Worm (Caenorhabditis elegans): Measurements from ENCODE around the gene mre-11.

Gene mre-11

ce11 chrV:10691313-10691712 is 45.4 kb downstream of the mre-11 start:
- TF ChIP-seq nhr-237 (tag; optimal IDR thresholded peaks at IDR 0.05) (no peak), M03D4.4 (tag; optimal IDR thresholded peaks at IDR 0.05) (no peak), ztf-11 (tag; optimal IDR thresholded peaks at IDR 0.05) (no peak), unc-62 (GFP tag; optimal IDR thresholded peaks at IDR 0.05) (no peak), hlh-1 (tag; optimal IDR thresholded peaks at IDR 0.05) (no peak), nhr-12 (tag; optimal IDR thresholded peaks at IDR 0.05) (no peak), lin-32 (GFP tag; optimal IDR thresholded peaks at IDR 0.05) (no peak), elt-1 (tag; optimal IDR thresholded peaks at IDR 0.05; ENCODE audit: borderline replicate concordance, insufficient read depth) (no peak), zip-8 (tag; optimal IDR thresholded peaks at IDR 0.05) (no peak)

DNA sequence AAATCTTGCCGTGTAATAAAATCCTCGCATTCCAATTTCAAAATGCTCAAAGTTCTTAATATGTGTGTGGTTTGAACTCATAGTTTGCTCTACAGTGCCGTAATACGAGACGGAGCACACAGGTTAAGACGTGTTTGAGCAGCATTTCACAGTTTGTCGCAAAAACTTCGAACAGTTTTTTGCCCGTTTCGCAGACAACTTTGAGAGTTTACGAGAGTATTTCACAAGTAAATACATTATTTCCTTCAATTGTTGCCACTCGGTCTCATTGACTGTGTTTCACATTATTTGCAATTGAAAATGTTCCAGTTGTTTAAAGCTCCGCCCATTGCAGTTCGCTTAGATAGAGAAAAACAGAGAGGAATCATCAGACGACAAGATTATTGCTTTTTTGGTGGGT is 49.1 kb downstream of the mre-11 start, which contains the start of gene F29F11.20:
TSS of gene F29F11.20 (plus strand) at position 301 of the 400 bp plus-strand sequence.
- TF ChIP-seq ceh-43 (GFP tag; optimal IDR thresholded peaks at IDR 0.05) = no peak
- no peak for TF ChIP-seq bed-3 (GFP tag; optimal IDR thresholded peaks at IDR 0.05)
- TF ChIP-seq hlh-1 (tag; optimal IDR thresholded peaks at IDR 0.05) = no peak
- no peak for TF ChIP-seq sem-2 (GFP tag; optimal IDR thresholded peaks at IDR 0.05)
- no peak for TF ChIP-seq mls-2 (tag; optimal IDR thresholded peaks at IDR 0.05)
- TF ChIP-seq blmp-1 (tag; optimal IDR thresholded peaks at IDR 0.05) = no peak
- no peak for TF ChIP-seq mab-5 (tag; optimal IDR thresholded peaks at IDR 0.05)

DNA sequence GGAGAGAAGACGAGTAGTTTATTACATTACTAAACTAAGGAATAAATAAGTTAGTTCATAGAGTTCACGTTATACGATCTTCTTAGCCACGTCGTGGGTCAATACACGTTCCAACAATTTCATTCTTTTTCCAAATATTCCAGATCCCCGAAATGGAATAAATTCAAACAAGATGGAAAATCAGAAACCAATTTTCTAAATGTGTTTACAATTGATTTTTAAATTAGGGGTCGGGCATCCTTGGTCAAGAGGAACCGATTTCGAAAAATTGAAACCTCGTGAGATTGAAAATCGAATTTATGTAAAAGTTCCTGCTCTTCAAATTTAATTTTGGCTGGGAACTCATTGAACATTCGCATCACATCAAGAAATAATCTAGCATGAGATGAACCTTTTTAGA is 51.9 kb downstream of the mre-11 start:
- TF ChIP-seq tbx-8 (GFP tag; optimal IDR thresholded peaks at IDR 0.05) (no peak), bed-3 (GFP tag; optimal IDR thresholded peaks at IDR 0.05) (no peak), nhr-76 (tag; optimal IDR thresholded peaks at IDR 0.05) (no peak), ceh-83 (GFP tag; optimal IDR thresholded peaks at IDR 0.05) (no peak), hlh-1 (tag; optimal IDR thresholded peaks at IDR 0.05) (no peak), sem-2 (GFP tag; optimal IDR thresholded peaks at IDR 0.05) (no peak)
